Worm (Caenorhabditis elegans): Measurements from ENCODE around the gene F41E6.15.

The F41E6.15 gene

DNA sequence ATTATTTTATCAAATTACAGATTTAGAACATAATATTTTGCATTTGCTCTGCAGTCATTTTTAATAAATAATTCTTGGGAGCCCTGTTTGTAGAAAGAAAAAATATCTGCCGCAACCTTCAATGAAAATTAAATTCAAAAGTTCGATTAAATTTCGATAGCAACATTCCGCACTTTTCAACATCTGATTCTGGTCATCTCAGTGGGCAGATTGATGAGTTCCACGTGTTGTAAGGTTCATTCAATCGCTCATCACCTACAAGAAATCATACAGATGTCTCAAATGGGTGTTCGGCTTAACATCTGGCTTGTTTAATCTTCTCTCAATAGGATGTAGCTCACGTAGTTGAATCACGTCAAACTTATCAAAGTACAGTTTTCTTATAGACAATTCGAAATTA lies 2.6 kb downstream of the F41E6.15 start:
- TF ChIP-seq ceh-48 (tag; optimal IDR thresholded peaks at IDR 0.05): no peak
- no peak for TF ChIP-seq ref-2 (tag; optimal IDR thresholded peaks at IDR 0.05)
- TF ChIP-seq hlh-8 (tag; optimal IDR thresholded peaks at IDR 0.05): peak; percentile 15

DNA sequence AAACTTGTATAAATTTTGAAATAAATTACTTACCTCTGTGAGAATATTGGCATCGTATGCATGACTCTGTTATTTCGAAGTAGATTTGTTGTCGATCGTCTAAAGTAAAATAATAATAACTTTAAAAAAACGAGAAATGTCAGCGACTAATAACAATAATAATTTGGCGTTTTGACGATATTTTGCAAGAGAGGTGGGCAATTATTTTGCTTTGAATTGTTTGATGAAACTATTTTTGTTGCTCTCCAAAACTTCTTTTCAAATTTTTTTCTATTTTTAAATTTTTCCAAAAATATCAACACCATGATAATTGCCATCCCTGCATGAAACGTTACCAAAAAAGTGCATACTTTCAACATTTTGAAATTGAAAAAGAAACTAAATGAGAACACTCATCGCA lies 3.3 kb downstream of the F41E6.15 start, which contains the start of gene F41E6.7:
Gene F41E6.7, minus strand, starts transcription at position 101 of the 400 bp plus-strand sequence.
- TF ChIP-seq ahr-1 (tag; optimal IDR thresholded peaks at IDR 0.05) (no peak), fkh-6 (tag; optimal IDR thresholded peaks at IDR 0.05) (no peak), sox-4 (tag; optimal IDR thresholded peaks at IDR 0.05) (no peak), ceh-24 (tag; optimal IDR thresholded peaks at IDR 0.05) (no peak)

DNA sequence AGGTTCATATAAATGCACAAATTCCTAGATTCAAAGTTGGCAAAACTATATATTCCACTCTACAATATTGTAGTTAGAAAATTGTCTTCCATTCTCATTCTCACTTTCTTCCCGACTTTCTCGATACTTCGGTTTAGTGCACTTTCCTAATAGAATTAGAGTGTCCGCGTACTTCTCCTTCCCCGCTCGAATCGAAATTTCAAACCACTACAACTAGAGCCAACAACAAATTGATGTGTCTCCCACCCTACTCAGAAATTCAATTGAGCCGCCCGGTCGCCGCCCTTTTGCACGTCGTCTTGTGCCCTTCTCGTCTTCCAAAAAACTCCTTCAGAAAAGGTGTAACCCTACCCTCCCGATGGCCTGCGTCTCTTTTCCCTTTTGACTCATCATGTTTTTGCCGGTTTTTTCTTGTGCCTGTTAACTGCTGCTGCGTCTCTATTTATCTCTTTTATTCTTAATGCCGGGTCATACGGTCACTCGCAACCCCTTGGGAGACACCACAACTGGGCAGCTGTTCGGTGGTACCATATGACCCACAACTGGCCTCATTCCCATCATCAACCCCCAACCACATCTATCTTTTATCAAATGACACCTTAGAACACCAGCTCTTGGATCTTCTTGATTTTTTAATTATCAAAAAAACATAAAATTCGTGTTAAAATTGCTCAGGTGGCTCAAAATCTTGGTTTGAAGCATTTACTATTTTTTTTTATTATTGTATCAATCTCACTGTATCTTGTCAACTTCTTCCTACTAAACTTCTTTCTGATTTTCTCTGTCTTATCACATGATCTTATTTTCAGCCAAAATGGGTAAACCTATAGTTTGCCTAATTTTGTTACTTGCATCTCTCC lies 8.2 kb downstream of the F41E6.15 start, which contains the start of gene tag-196:
Gene tag-196, plus strand, starts transcription at position 810 of the 860 bp plus-strand sequence.
- TF ChIP-seq lin-11 (tag; optimal IDR thresholded peaks at IDR 0.05) (no peak), pag-3 (tag; optimal IDR thresholded peaks at IDR 0.05; ENCODE audit: borderline replicate concordance) (no peak), tbx-2 (tag; optimal IDR thresholded peaks at IDR 0.05) (peak; percentile 37), fax-1 (tag; optimal IDR thresholded peaks at IDR 0.05) (no peak), unc-3 (GFP tag; conservative IDR thresholded peaks at IDR 0.05) (no peak), unc-3 (tag; optimal IDR thresholded peaks at IDR 0.05) (no peak), hlh-30 (tag; optimal IDR thresholded peaks at IDR 0.05; ENCODE audit: insufficient read depth) (peak; percentile 29), npax-4 (tag; optimal IDR thresholded peaks at IDR 0.05) (no peak), sox-2 (GFP tag; IDR thresholded peaks at IDR 0.05) (no peak), ceh-24 (tag; optimal IDR thresholded peaks at IDR 0.05) (no peak), ceh-45 (GFP tag; IDR thresholded peaks at IDR 0.05) (0 out of 2 replicates have a peak, but pooled peaks have one; percentile 47), fkh-6 (tag; optimal IDR thresholded peaks at IDR 0.05) (no peak), unc-42 (tag; optimal IDR thresholded peaks at IDR 0.05) (peak; percentile 95), gmeb-2 (tag; optimal IDR thresholded peaks at IDR 0.05) (no peak), nhr-232 (tag; optimal IDR thresholded peaks at IDR 0.05) (no peak), ceh-48 (tag; optimal IDR thresholded peaks at IDR 0.05) (no peak), ceh-31 (tag; optimal IDR thresholded peaks at IDR 0.05) (no peak)

DNA sequence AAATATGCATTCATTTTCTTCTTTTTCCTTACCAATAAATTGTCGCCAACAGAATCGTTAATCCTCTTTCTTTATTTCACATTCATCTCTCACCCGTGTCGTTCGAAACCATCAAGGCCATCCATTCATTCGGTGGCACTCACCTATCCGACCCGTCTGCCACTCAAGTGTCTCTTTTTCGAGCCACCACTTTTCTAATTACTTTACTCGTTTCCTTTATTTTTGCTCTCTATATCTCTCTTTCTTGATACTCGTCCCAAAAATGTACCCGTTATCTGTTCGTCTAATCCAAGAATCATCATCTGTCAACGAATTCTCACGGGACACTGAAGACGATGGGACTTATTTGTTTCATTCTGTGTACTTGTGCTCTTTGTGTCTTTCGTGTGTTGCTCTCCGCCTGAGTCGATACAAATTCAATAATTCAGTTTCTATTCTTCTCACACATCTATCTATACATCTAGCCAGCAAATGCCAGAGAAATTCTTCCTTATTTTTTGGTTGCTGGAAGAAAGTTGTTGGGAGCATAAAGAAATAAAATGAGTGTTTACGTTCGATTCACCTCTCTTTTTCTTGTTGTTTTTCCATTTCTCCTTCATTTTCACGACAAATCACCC lies 9.7 kb downstream of the F41E6.15 start:
- no peak for TF ChIP-seq unc-3 (GFP tag; conservative IDR thresholded peaks at IDR 0.05)
- no peak for TF ChIP-seq unc-3 (tag; optimal IDR thresholded peaks at IDR 0.05)
- TF ChIP-seq odd-2 (tag; optimal IDR thresholded peaks at IDR 0.05): no peak
- no peak for TF ChIP-seq ztf-16 (tag; optimal IDR thresholded peaks at IDR 0.05)
- TF ChIP-seq ahr-1 (tag; optimal IDR thresholded peaks at IDR 0.05): no peak
- no peak for TF ChIP-seq nhr-11 (tag; optimal IDR thresholded peaks at IDR 0.05)
- TF ChIP-seq syd-9 (tag; optimal IDR thresholded peaks at IDR 0.05): no peak
- TF ChIP-seq unc-42 (tag; optimal IDR thresholded peaks at IDR 0.05): peak; percentile 67
- no peak for TF ChIP-seq sdc-2 (tag; optimal IDR thresholded peaks at IDR 0.05)
- TF ChIP-seq ceh-34 (tag; optimal IDR thresholded peaks at IDR 0.05): no peak
- no peak for TF ChIP-seq ets-4 (tag; optimal IDR thresholded peaks at IDR 0.05)
- TF ChIP-seq unc-55 (GFP tag; optimal IDR thresholded peaks at IDR 0.05): peak; percentile 20

DNA sequence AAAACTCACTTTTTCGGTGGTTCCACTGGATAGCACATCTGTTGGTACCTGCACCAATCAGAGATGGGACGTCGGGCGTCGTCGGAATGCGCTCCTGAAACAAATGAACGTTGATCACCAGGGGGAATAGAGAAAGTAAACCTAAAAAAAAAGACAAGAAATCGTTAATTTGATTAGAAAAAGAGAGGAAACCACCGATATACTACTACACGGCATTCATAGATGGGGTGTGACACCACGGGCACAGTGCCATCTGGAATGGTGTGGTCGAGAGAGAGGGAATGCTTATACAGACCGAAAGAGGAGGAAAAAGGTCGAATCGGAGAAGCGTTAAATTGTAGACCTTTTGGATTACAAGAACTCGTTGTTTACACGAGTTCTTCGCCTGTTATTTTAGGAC lies 14.5 kb downstream of the F41E6.15 start, which contains the start of gene C10B5.3:
Gene C10B5.3, minus strand, starts transcription at position 101 of the 400 bp plus-strand sequence.
- TF ChIP-seq ceh-22 (tag; optimal IDR thresholded peaks at IDR 0.05) (no peak), C38D4.7 (GFP tag; optimal IDR thresholded peaks at IDR 0.05) (no peak), Y22D7AL.16 (tag; optimal IDR thresholded peaks at IDR 0.05) (no peak), unc-42 (tag; optimal IDR thresholded peaks at IDR 0.05) (no peak), gmeb-2 (tag; optimal IDR thresholded peaks at IDR 0.05) (no peak), pha-2 (tag; optimal IDR thresholded peaks at IDR 0.05) (no peak)

All from whole organism, late embryonic.